Worm (Caenorhabditis elegans) whole organism, L3 larva: ENCODE data around the gene dod-21.

Experiments used
- aly-2 ChIP-seq: fragments of 150-350 bp; optimal IDR thresholded peaks from 2 replicates; lab custom pipeline; 2014; ENCODE audit warnings: missing biosample characterization, missing genetic modification characterization
- ceh-28 ChIP-seq: fragments of 150-350 bp; optimal IDR thresholded peaks from 2 replicates; lab custom pipeline; 2014; ENCODE audit warnings: missing biosample characterization, missing genetic modification reagents, missing genetic modification characterization
- ceh-82 ChIP-seq: fragments of 150-350 bp; optimal IDR thresholded peaks from 2 replicates; lab custom pipeline; 2014; ENCODE audit warnings: missing biosample characterization, missing genetic modification characterization
- egl-27 ChIP-seq: sonication (generic microtip); optimal IDR thresholded peaks from 4 replicates; lab custom pipeline; 2017; ENCODE audit warnings: missing biosample characterization, missing genetic modification reagents, missing genetic modification characterization
- fkh-10 ChIP-seq: sonication (generic microtip); optimal IDR thresholded peaks from 2 replicates; lab custom pipeline; 2017; ENCODE audit warnings: missing biosample characterization, missing genetic modification reagents, missing genetic modification characterization
- fkh-2 ChIP-seq: fragments of 150-350 bp; optimal IDR thresholded peaks from 2 replicates; lab custom pipeline; 2014; ENCODE audit warnings: missing biosample characterization, missing genetic modification reagents, missing genetic modification characterization
- lin-39 ChIP-seq: fragments of 150-350 bp; optimal IDR thresholded peaks from 2 replicates; lab custom pipeline; 2018; ENCODE audit warnings: missing biosample characterization, missing genetic modification reagents, missing genetic modification characterization
- mdl-1 ChIP-seq: fragments of 150-350 bp; optimal IDR thresholded peaks from 2 replicates; lab custom pipeline; 2014; ENCODE audit warnings: missing biosample characterization, missing genetic modification characterization
- nhr-76 ChIP-seq: fragments of 150-350 bp; sonication (generic microtip); optimal IDR thresholded peaks from 5 replicates; lab custom pipeline; 2014; ENCODE audit warnings: missing biosample characterization, missing genetic modification characterization
- pqm-1 ChIP-seq: fragments of 150-350 bp; optimal IDR thresholded peaks from 2 replicates; lab custom pipeline; 2017; ENCODE audit warnings: missing biosample characterization, missing genetic modification characterization, inconsistent platforms
- snpc-4 ChIP-seq: fragments of 150-350 bp; optimal IDR thresholded peaks from 2 replicates; lab custom pipeline; 2014; ENCODE audit warnings: missing biosample characterization, missing genetic modification characterization
- ztf-4 ChIP-seq: fragments of 150-350 bp; optimal IDR thresholded peaks from 2 replicates; lab custom pipeline; 2014; ENCODE audit warnings: missing biosample characterization, missing genetic modification characterization

ce11 chrIV:12969141-12969540, 32.6 kb downstream of the dod-21 start, which contains the start of gene F55G11.2:
- TF ChIP-seq fkh-2 (tag; lab: Kevin White, UChicago) (no peak), snpc-4 (tag; lab: Kevin White, UChicago) (no peak), ceh-82 (no peak), pqm-1 (no peak), mdl-1 (tag; lab: Kevin White, UChicago) (no peak), egl-27 (tag; lab: Kevin White, UChicago) (no peak), nhr-76 (no peak), aly-2 (tag; lab: Kevin White, UChicago) (no peak), ceh-28 (tag; lab: Kevin White, UChicago) (no peak), fkh-10 (no peak), ztf-4 (tag; lab: Kevin White, UChicago) (no peak), lin-39 (tag; lab: Kevin White, UChicago) (no peak)
